Fruit fly (Drosophila melanogaster): ENCODE measurements around the gene Oli.

The Oli gene

DNA sequence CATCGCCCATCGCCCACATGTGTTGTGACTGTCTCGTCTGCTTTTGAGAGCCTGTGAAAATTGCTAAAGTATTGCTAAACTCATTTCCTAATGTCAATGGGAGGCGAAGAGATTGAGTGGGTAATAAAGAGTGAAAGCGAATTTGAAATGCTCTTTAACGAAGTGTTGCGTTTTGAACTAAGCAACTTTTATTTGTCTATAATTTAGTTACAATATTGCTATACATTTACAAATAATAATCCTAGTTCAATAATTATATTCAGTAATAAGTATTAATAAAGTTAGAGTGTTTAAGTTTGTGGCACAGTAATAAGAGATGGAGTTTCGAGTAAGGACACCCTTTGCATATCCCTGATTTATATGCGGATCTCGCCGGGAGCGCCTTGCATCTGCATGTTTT lies 26.5 kb downstream of the Oli start (continued):
- 0 out of 2 replicates have a peak, but pooled peaks have one; percentile 12 for TF ChIP-seq onecut (GFP tag; IDR thresholded peaks at IDR 0.05)
- TF ChIP-seq CG43689 (GFP tag; IDR thresholded peaks at IDR 0.05), result no peak
- TF ChIP-seq tap (tag; optimal IDR thresholded peaks at IDR 0.05), result no peak
- no peak for TF ChIP-seq CG15696 (tag; optimal IDR thresholded peaks at IDR 0.05)
- no peak for TF ChIP-seq slp2 (GFP tag; optimal IDR thresholded peaks at IDR 0.05)
- TF ChIP-seq ash1 (GFP tag; optimal IDR thresholded peaks at IDR 0.05), result no peak
- peak; percentile 50 for TF ChIP-seq CG11504 (tag; optimal IDR thresholded peaks at IDR 0.05)
- TF ChIP-seq vfl (GFP tag; optimal IDR thresholded peaks at IDR 0.05), result no peak
- TF ChIP-seq maf-S (GFP tag; optimal IDR thresholded peaks at IDR 0.05), result no peak
- no peak for TF ChIP-seq Camta (GFP tag; optimal IDR thresholded peaks at IDR 0.05)
- no peak for TF ChIP-seq dimm (GFP tag; IDR thresholded peaks at IDR 0.05)
- TF ChIP-seq CG1529 (GFP tag; optimal IDR thresholded peaks at IDR 0.05), result no peak
- TF ChIP-seq Sox102F (GFP tag; optimal IDR thresholded peaks at IDR 0.05), result peak; percentile 13
- no peak for TF ChIP-seq dpn (GFP tag; optimal IDR thresholded peaks at IDR 0.05)
- TF ChIP-seq CG7271 (tag; optimal IDR thresholded peaks at IDR 0.05), result no peak
- TF ChIP-seq Antp (GFP tag; optimal IDR thresholded peaks at IDR 0.05), result no peak
- TF ChIP-seq CG13296 (GFP tag; optimal IDR thresholded peaks at IDR 0.05), result no peak
- no peak for TF ChIP-seq otp (GFP tag; IDR thresholded peaks at IDR 0.05)
- no peak for TF ChIP-seq disco-r (GFP tag; optimal IDR thresholded peaks at IDR 0.05)
- TF ChIP-seq CG2120 (GFP tag; optimal IDR thresholded peaks at IDR 0.05), result peak; percentile 6
- no peak for TF ChIP-seq her (GFP tag; optimal IDR thresholded peaks at IDR 0.05)
- no peak for TF ChIP-seq gsb (GFP tag; IDR thresholded peaks at IDR 0.05)
- no peak for TF ChIP-seq wdn (GFP tag; IDR thresholded peaks at IDR 0.05)
- TF ChIP-seq oc (tag; optimal IDR thresholded peaks at IDR 0.05), result no peak
- peak; percentile 0 for TF ChIP-seq abd-A (tag; optimal IDR thresholded peaks at IDR 0.05)
- peak; percentile 85 for TF ChIP-seq D19A (tag; optimal IDR thresholded peaks at IDR 0.05)
- TF ChIP-seq lbe (GFP tag; optimal IDR thresholded peaks at IDR 0.05), result no peak
- no peak for TF ChIP-seq Nf-YC (tag; optimal IDR thresholded peaks at IDR 0.05)
- TF ChIP-seq BtbVII (GFP tag; optimal IDR thresholded peaks at IDR 0.05), result no peak
- TF ChIP-seq Sox100B (GFP tag; optimal IDR thresholded peaks at IDR 0.05), result no peak
- TF ChIP-seq p53 (GFP tag; optimal IDR thresholded peaks at IDR 0.05), result no peak
- no peak for TF ChIP-seq Bteb2 (GFP tag; optimal IDR thresholded peaks at IDR 0.05)
- TF ChIP-seq CG1233 (GFP tag; optimal IDR thresholded peaks at IDR 0.05), result no peak
- TF ChIP-seq Max (GFP tag; optimal IDR thresholded peaks at IDR 0.05), result no peak
- no peak for TF ChIP-seq CG8478 (optimal IDR thresholded peaks at IDR 0.05)
- TF ChIP-seq CG12744 (GFP tag; optimal IDR thresholded peaks at IDR 0.05), result no peak
- TF ChIP-seq kah (GFP tag; optimal IDR thresholded peaks at IDR 0.05), result no peak
- no peak for TF ChIP-seq YL-1 (GFP tag; optimal IDR thresholded peaks at IDR 0.05)
- no peak for TF ChIP-seq CG17612 (GFP tag; IDR thresholded peaks at IDR 0.05)
- TF ChIP-seq Nf-YA (GFP tag; IDR thresholded peaks at IDR 0.05), result no peak
- TF ChIP-seq CG10366 (GFP tag; IDR thresholded peaks at IDR 0.05), result no peak
- TF ChIP-seq jing (GFP tag; optimal IDR thresholded peaks at IDR 0.05), result no peak
- no peak for TF ChIP-seq CG7357 (GFP tag; IDR thresholded peaks at IDR 0.05)
- TF ChIP-seq CG7839 (tag; optimal IDR thresholded peaks at IDR 0.05), result peak; percentile 36
- no peak for TF ChIP-seq CG11696 (GFP tag; IDR thresholded peaks at IDR 0.05)
- no peak for TF ChIP-seq HmgD (GFP tag; optimal IDR thresholded peaks at IDR 0.05)
- TF ChIP-seq CG32772 (GFP tag; IDR thresholded peaks at IDR 0.05), result no peak
- no peak for TF ChIP-seq h (optimal IDR thresholded peaks at IDR 0.05)
- TF ChIP-seq odd (GFP tag; optimal IDR thresholded peaks at IDR 0.05), result no peak
- TF ChIP-seq fd102C (GFP tag; optimal IDR thresholded peaks at IDR 0.05), result no peak
- no peak for TF ChIP-seq CG10209 (GFP tag; optimal IDR thresholded peaks at IDR 0.05)
- no peak for TF ChIP-seq sisA (GFP tag; IDR thresholded peaks at IDR 0.05)
- TF ChIP-seq crc (GFP tag; optimal IDR thresholded peaks at IDR 0.05), result no peak
- TF ChIP-seq CG2875 (GFP tag; optimal IDR thresholded peaks at IDR 0.05), result no peak

All from whole organism, embryonic.